Worm (Caenorhabditis elegans): Measurements from ENCODE around the gene C33H5.16.

C33H5.16 gene

DNA sequence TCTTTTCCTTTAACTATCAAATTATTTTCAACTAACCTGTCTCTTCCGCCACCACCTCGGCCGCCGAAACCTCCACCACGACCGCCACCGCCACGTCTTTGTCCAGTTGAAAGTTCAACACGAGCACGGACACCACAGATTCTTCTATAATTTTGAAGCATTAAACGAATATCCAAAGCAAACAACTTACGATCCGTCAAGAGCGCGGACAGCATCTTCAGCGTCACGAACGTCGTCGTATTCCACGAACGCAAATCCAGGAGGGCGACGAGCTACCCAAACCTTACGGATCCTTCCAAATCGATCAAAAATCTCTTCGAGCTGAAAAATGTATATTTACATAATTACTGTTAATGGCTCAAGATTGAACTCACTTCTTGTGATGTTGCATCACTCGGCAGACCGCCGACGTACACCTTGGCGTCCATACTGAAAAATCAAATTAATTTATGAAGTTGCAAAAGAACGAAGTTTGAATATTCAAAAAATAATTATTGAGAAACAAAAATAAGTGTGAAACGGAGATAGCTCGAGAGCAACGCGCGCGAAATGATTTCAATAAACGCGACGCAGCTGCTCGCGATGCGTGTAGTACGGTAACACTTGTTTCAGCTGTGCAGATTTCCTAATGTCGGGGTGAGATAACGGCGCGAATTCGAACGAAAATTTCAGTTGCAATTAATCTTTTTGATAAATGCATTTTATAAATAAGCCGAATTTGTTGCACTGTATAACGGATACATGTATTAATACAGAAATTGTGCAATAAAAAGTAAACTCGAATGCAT lies 12.2 kb downstream of the C33H5.16 start, which contains the start of gene rsp-6 (continued):
- peak; percentile 67 for TF ChIP-seq fkh-10 (GFP tag; optimal IDR thresholded peaks at IDR 0.05)
- no peak for TF ChIP-seq nhr-76 (tag; optimal IDR thresholded peaks at IDR 0.05)
- peak; percentile 37 for TF ChIP-seq irx-1 (tag; optimal IDR thresholded peaks at IDR 0.05)
- TF ChIP-seq sox-4 (tag; optimal IDR thresholded peaks at IDR 0.05) = no peak
- peak; percentile 92 for TF ChIP-seq nhr-71 (tag; optimal IDR thresholded peaks at IDR 0.05)
- no peak for TF ChIP-seq alr-1 (tag; optimal IDR thresholded peaks at IDR 0.05; ENCODE audit: borderline replicate concordance)
- TF ChIP-seq fos-1 (tag; optimal IDR thresholded peaks at IDR 0.05) = peak; percentile 82
- no peak for TF ChIP-seq hlh-4 (tag; optimal IDR thresholded peaks at IDR 0.05)
- no peak for TF ChIP-seq hlh-17 (GFP tag; optimal IDR thresholded peaks at IDR 0.05; ENCODE audit: borderline replicate concordance)
- no peak for TF ChIP-seq sptf-1 (tag; optimal IDR thresholded peaks at IDR 0.05)
- TF ChIP-seq fkh-8 (tag; optimal IDR thresholded peaks at IDR 0.05) = peak; percentile 79
- peak; percentile 65 for TF ChIP-seq ceh-88 (GFP tag; IDR thresholded peaks at IDR 0.05)
- TF ChIP-seq ztf-11 (tag; optimal IDR thresholded peaks at IDR 0.05) = peak in 1 of 2 experiments; percentile 1
- TF ChIP-seq lin-14 (GFP tag; optimal IDR thresholded peaks at IDR 0.05) = peak; percentile 89
- TF ChIP-seq C16A3.4 (tag; optimal IDR thresholded peaks at IDR 0.05) = peak; percentile 94
- no peak for TF ChIP-seq ama-1 (optimal IDR thresholded peaks at IDR 0.05)
- peak; percentile 78 for TF ChIP-seq nhr-77 (tag; optimal IDR thresholded peaks at IDR 0.05)
- TF ChIP-seq unc-62 (GFP tag; optimal IDR thresholded peaks at IDR 0.05) = no peak
- TF ChIP-seq nhr-11 (tag; optimal IDR thresholded peaks at IDR 0.05) = peak; percentile 23
- no peak for TF ChIP-seq sup-37 (GFP tag; optimal IDR thresholded peaks at IDR 0.05)
- peak; percentile 10 for TF ChIP-seq snpc-4 (tag; optimal IDR thresholded peaks at IDR 0.05)
- peak; percentile 96 for TF ChIP-seq lin-15B (tag; optimal IDR thresholded peaks at IDR 0.05)
- TF ChIP-seq C34B4.2 (tag; optimal IDR thresholded peaks at IDR 0.05) = no peak
- TF ChIP-seq jun-1 (tag; optimal IDR thresholded peaks at IDR 0.05) = peak; percentile 71
- peak; percentile 73 for TF ChIP-seq ztf-4 (tag; optimal IDR thresholded peaks at IDR 0.05)
- TF ChIP-seq unc-86 (tag; optimal IDR thresholded peaks at IDR 0.05) = peak; percentile 83
- peak; percentile 69 for TF ChIP-seq egl-13 (tag; optimal IDR thresholded peaks at IDR 0.05)
- no peak for TF ChIP-seq nhr-84 (tag; optimal IDR thresholded peaks at IDR 0.05)
- peak; percentile 95 to 98 for TF ChIP-seq lin-35 (GFP tag; optimal IDR thresholded peaks at IDR 0.05)
- peak; percentile 92 to 96 (median 94) for TF ChIP-seq dpl-1 (GFP tag; optimal IDR thresholded peaks at IDR 0.05)
- peak; percentile 51 for TF ChIP-seq aly-2 (tag; optimal IDR thresholded peaks at IDR 0.05)
- no peak for TF ChIP-seq fkh-4 (tag; optimal IDR thresholded peaks at IDR 0.05; ENCODE audit: borderline replicate concordance)
- peak; percentile 46 for TF ChIP-seq C04F5.9 (tag; optimal IDR thresholded peaks at IDR 0.05)
- peak; percentile 83 for TF ChIP-seq isw-1 (GFP tag; IDR thresholded peaks at IDR 0.05)
- peak; percentile 89 for TF ChIP-seq nhr-85 (tag)
- no peak for TF ChIP-seq zag-1 (tag; optimal IDR thresholded peaks at IDR 0.05)
- peak; percentile 92 for TF ChIP-seq snu-23 (GFP tag; optimal IDR thresholded peaks at IDR 0.05)
- TF ChIP-seq lir-3 (tag; optimal IDR thresholded peaks at IDR 0.05; ENCODE audit: poor library complexity) = peak; percentile 55
- TF ChIP-seq pag-3 (tag; optimal IDR thresholded peaks at IDR 0.05; ENCODE audit: borderline replicate concordance, insufficient read depth) = no peak

- TF ChIP-seq efl-1 (optimal IDR thresholded peaks at IDR 0.05) (no peak), efl-1 (GFP tag; optimal IDR thresholded peaks at IDR 0.05 in 1 of 2) (peak in 1 of 2 experiments; percentile 72), nhr-71 (tag; optimal IDR thresholded peaks at IDR 0.05) (no peak)
Measured at ce11 chrIV:7790151-7790691, 12.9 kb downstream of the C33H5.16 start.

Measured in whole organism, L1 larva.